Worm (Caenorhabditis elegans) whole organism, L3 larva: ENCODE measurements around the gene C27A2.7.

Experiments used
- R02D3.7 ChIP-seq: fragments of 150-350 bp; optimal IDR thresholded peaks from 2 replicates; lab custom pipeline; 2014; ENCODE audit warnings: missing biosample characterization, missing genetic modification characterization
- nhr-77 ChIP-seq: fragments of 150-350 bp; optimal IDR thresholded peaks from 2 replicates; lab custom pipeline; 2014; ENCODE audit warnings: missing biosample characterization, missing genetic modification characterization

- TF ChIP-seq R02D3.7 (tag; lab: Kevin White, UChicago) (no peak), nhr-77 (no peak)
Observed at ce11 chrII:5120612-5121011, 49.4 kb upstream of the C27A2.7 start.
